Worm (Caenorhabditis elegans) whole organism, L1 larva: ENCODE data around the gene eor-1.
A peak's percentile ranks its signal among the peaks of the same experiment; 100 is the strongest.

Experiments
- Y116A8C.19 ChIP-seq: sonication (generic microtip); optimal IDR thresholded peaks from 2 replicates; lab custom pipeline; 2016; ENCODE audit warnings: missing compliant biosample characterization, missing genetic modification characterization, borderline replicate concordance
- aly-2 ChIP-seq: fragments of 150-350 bp; optimal IDR thresholded peaks from 2 replicates; lab custom pipeline; 2014; ENCODE audit warnings: missing biosample characterization, missing genetic modification characterization
- ceh-82 ChIP-seq, 3 experiments: fragments of 150-350 bp in 1 of 3; sonication (generic microtip) in 2 of 3; optimal IDR thresholded peaks; 2 replicates each; lab custom pipeline; 2014 to 2017; ENCODE audit warnings: missing biosample characterization in 3 of 3, missing genetic modification characterization in 3 of 3
- ceh-88 ChIP-seq: fragments of 200-800 bp; sonication (Bioruptor generic); IDR thresholded peaks from 2 replicates; pipeline ENCODE4 v1.3.6; 2022; ENCODE audit warnings: missing genetic modification characterization, missing compliant biosample characterization
- ceh-90 ChIP-seq: sonication (generic microtip); optimal IDR thresholded peaks from 2 replicates; lab custom pipeline; 2016; ENCODE audit warnings: missing genetic modification characterization, missing compliant biosample characterization
- efl-1 ChIP-seq, 4 experiments: fragments of 150-350 bp; optimal IDR thresholded peaks in 3 of 4; peaks in 1 of 4; 1 replicate in 1 of 4; 2 replicates in 3 of 4; lab custom pipeline; 2014; ENCODE audit warnings: missing biosample characterization in 2 of 4, missing genetic modification characterization in 2 of 4, missing genetic modification reagents in 2 of 4
- egl-13 ChIP-seq: sonication (generic microtip); optimal IDR thresholded peaks from 2 replicates; lab custom pipeline; 2016; ENCODE audit warnings: missing genotype, missing genetic modification reagents, missing genetic modification characterization, missing compliant biosample characterization
- fkh-10 ChIP-seq: sonication (generic microtip); optimal IDR thresholded peaks from 2 replicates; lab custom pipeline; 2017; ENCODE audit warnings: missing biosample characterization, missing genetic modification reagents, missing genetic modification characterization
- fkh-4 ChIP-seq: sonication (generic microtip); optimal IDR thresholded peaks from 2 replicates; lab custom pipeline; 2016; ENCODE audit warnings: missing compliant biosample characterization, missing genetic modification characterization, borderline replicate concordance
- fos-1 ChIP-seq: fragments of 150-350 bp; optimal IDR thresholded peaks from 2 replicates; lab custom pipeline; 2014; ENCODE audit warnings: missing biosample characterization, missing genetic modification characterization
- hlh-4 ChIP-seq: sonication (generic microtip); optimal IDR thresholded peaks from 2 replicates; lab custom pipeline; 2016; ENCODE audit warnings: mild to moderate bottlenecking, missing genetic modification characterization, missing compliant biosample characterization
- isw-1 ChIP-seq: fragments of 200-800 bp; sonication (Bioruptor generic); IDR thresholded peaks from 2 replicates; pipeline ENCODE4 v1.3.6; 2022; ENCODE audit warnings: missing genetic modification characterization, missing compliant biosample characterization
- lin-35 ChIP-seq, 2 experiments: fragments of 150-350 bp; optimal IDR thresholded peaks; 2 replicates each; lab custom pipeline; 2014; ENCODE audit warnings: missing biosample characterization in 2 of 2, missing genetic modification characterization in 2 of 2, missing genetic modification reagents in 2 of 2
- lin-39 ChIP-seq: fragments of 150-350 bp; optimal IDR thresholded peaks from 2 replicates; lab custom pipeline; 2014; ENCODE audit warnings: missing biosample characterization, missing genetic modification reagents, missing genetic modification characterization
- lir-3 ChIP-seq: sonication (generic microtip); optimal IDR thresholded peaks from 2 replicates; lab custom pipeline; 2016; ENCODE audit warnings: mild to moderate bottlenecking, missing genetic modification characterization, moderate library complexity, missing compliant biosample characterization; ENCODE audit not compliant: poor library complexity
- lsy-2 ChIP-seq, 2 experiments: fragments of 150-350 bp; optimal IDR thresholded peaks; 2 replicates each; lab custom pipeline; 2014; ENCODE audit warnings: missing biosample characterization in 2 of 2, missing genetic modification characterization in 2 of 2
- mab-9 ChIP-seq: fragments of 200-800 bp; sonication (Bioruptor generic); IDR thresholded peaks from 2 replicates; pipeline ENCODE4 v1.3.6; 2022; ENCODE audit warnings: missing genetic modification reagents, missing genetic modification characterization, missing compliant biosample characterization
- mdl-1 ChIP-seq, 2 experiments: fragments of 150-350 bp; optimal IDR thresholded peaks; 2 replicates each; lab custom pipeline; 2014 to 2017; ENCODE audit warnings: missing biosample characterization in 2 of 2, missing genetic modification characterization in 2 of 2, inconsistent platforms in 1 of 2
- mep-1 ChIP-seq: fragments of 150-350 bp; optimal IDR thresholded peaks from 2 replicates; lab custom pipeline; 2014; ENCODE audit warnings: missing biosample characterization, missing genetic modification characterization
- nhr-11 ChIP-seq: fragments of 150-350 bp; optimal IDR thresholded peaks from 2 replicates; lab custom pipeline; 2014; ENCODE audit warnings: missing biosample characterization, missing genetic modification characterization
- nhr-28 ChIP-seq: fragments of 150-350 bp; optimal IDR thresholded peaks from 2 replicates; lab custom pipeline; 2014; ENCODE audit warnings: missing biosample characterization, missing genetic modification characterization
- nhr-76 ChIP-seq: sonication (generic microtip); optimal IDR thresholded peaks from 2 replicates; lab custom pipeline; 2017; ENCODE audit warnings: missing biosample characterization, missing genetic modification characterization
- nhr-90 ChIP-seq: sonication (generic microtip); optimal IDR thresholded peaks from 2 replicates; lab custom pipeline; 2016; ENCODE audit warnings: mild to moderate bottlenecking, missing genetic modification characterization, missing compliant biosample characterization; ENCODE audit not compliant: poor library complexity
- pax-3 ChIP-seq: fragments of 200-800 bp; sonication (Bioruptor generic); optimal IDR thresholded peaks from 2 replicates; lab custom pipeline; 2018; ENCODE audit warnings: mild to moderate bottlenecking, missing genetic modification characterization, moderate library complexity, missing compliant biosample characterization
- rnt-1 ChIP-seq: sonication (generic microtip); optimal IDR thresholded peaks from 2 replicates; lab custom pipeline; 2016; ENCODE audit warnings: mild to moderate bottlenecking, missing genetic modification characterization, moderate library complexity, missing compliant biosample characterization
- sup-37 ChIP-seq: fragments of 200-800 bp; sonication (Bioruptor generic); optimal IDR thresholded peaks from 2 replicates; lab custom pipeline; 2018; ENCODE audit warnings: mild to moderate bottlenecking, missing genetic modification characterization, missing compliant biosample characterization
- unc-130 ChIP-seq: fragments of 150-350 bp; optimal IDR thresholded peaks from 2 replicates; lab custom pipeline; 2017; ENCODE audit warnings: missing biosample characterization, missing genetic modification characterization, inconsistent platforms
- vab-15 ChIP-seq: sonication (generic microtip); optimal IDR thresholded peaks from 2 replicates; lab custom pipeline; 2017; ENCODE audit warnings: missing genotype, mild to moderate bottlenecking, missing genetic modification characterization, missing compliant biosample characterization
- xbp-1 ChIP-seq: sonication (generic microtip); optimal IDR thresholded peaks from 2 replicates; lab custom pipeline; 2016; ENCODE audit warnings: missing genetic modification characterization, missing compliant biosample characterization
- zag-1 ChIP-seq: fragments of 150-350 bp; optimal IDR thresholded peaks from 2 replicates; lab custom pipeline; 2014; ENCODE audit warnings: missing biosample characterization, missing genetic modification characterization
- zip-4 ChIP-seq: fragments of 200-800 bp; sonication (Bioruptor generic); optimal IDR thresholded peaks from 2 replicates; lab custom pipeline; 2018; ENCODE audit warnings: mild to moderate bottlenecking, missing genetic modification characterization, moderate library complexity, missing compliant biosample characterization
- ztf-11 ChIP-seq, 2 experiments: sonication (generic microtip); optimal IDR thresholded peaks; 2 replicates each; lab custom pipeline; 2016 to 2017; ENCODE audit warnings: missing genetic modification characterization in 2 of 2, missing biosample characterization in 1 of 2, missing compliant biosample characterization in 1 of 2

Gene eor-1

ce11 chrIV:4764422-4764821, 34.6 kb downstream of the eor-1 start, which contains the start of gene npp-26:
Gene npp-26, plus strand, starts transcription at chrIV:4764722.
- TF ChIP-seq zag-1 (tag; lab: Kevin White, UChicago) (no peak), lsy-2 (tag; optimal IDR thresholded peaks at IDR 0.05; lab: Kevin White, UChicago) (no peak), mep-1 (tag; lab: Kevin White, UChicago) (no peak), ztf-11 (tag; optimal IDR thresholded peaks at IDR 0.05; lab: Kevin White, UChicago) (no peak), vab-15 (no peak), rnt-1 (tag; lab: Kevin White, UChicago) (no peak), mdl-1 (tag; optimal IDR thresholded peaks at IDR 0.05; lab: Kevin White, UChicago) (no peak), egl-13 (tag; lab: Kevin White, UChicago) (no peak), aly-2 (tag; lab: Kevin White, UChicago) (no peak), nhr-11 (tag; lab: Kevin White, UChicago) (no peak), mab-9 (GFP tag; lab: Robert Waterston, UW) (no peak), nhr-76 (tag; lab: Kevin White, UChicago) (no peak), fkh-10 (GFP tag; lab: Kevin White, UChicago) (no peak)
- TF ChIP-seq, all 84 proteins: peak for 0

ce11 chrIV:4763844-4764243, 35.1 kb downstream of the eor-1 start, which contains the start of gene Y17G9B.2:
Gene Y17G9B.2, plus strand, starts transcription at chrIV:4764144.
- TF ChIP-seq nhr-90 (tag; lab: Kevin White, UChicago): no peak
- TF ChIP-seq Y116A8C.19: no peak
- TF ChIP-seq aly-2 (tag; lab: Kevin White, UChicago): no peak
- TF ChIP-seq ceh-90: no peak
- TF ChIP-seq sup-37 (GFP tag; lab: Kevin White, UChicago): no peak
- TF ChIP-seq isw-1 (GFP tag; lab: Robert Waterston, UW): no peak
- TF ChIP-seq unc-130 (tag; lab: Kevin White, UChicago): no peak
- no peak for TF ChIP-seq mab-9 (GFP tag; lab: Robert Waterston, UW)
- TF ChIP-seq zag-1 (tag; lab: Kevin White, UChicago): no peak
- TF ChIP-seq nhr-28 (tag; lab: Kevin White, UChicago): no peak
- no peak for TF ChIP-seq nhr-76 (tag; lab: Kevin White, UChicago)
- no peak for TF ChIP-seq fkh-10 (GFP tag; lab: Kevin White, UChicago)
- TF ChIP-seq fkh-4: no peak
- TF ChIP-seq zip-4 (GFP tag; lab: Kevin White, UChicago): no peak
- TF ChIP-seq xbp-1 (tag; lab: Kevin White, UChicago): no peak
- no peak for TF ChIP-seq pax-3 (tag; lab: Kevin White, UChicago)
- TF ChIP-seq fos-1 (tag; lab: Kevin White, UChicago): no peak
- TF ChIP-seq mep-1 (tag; lab: Kevin White, UChicago): no peak
- TF ChIP-seq ceh-82 (tag; optimal IDR thresholded peaks at IDR 0.05; lab: Kevin White, UChicago): no peak
- no peak for TF ChIP-seq lin-39
- TF ChIP-seq, all 84 proteins: peak for 0

ce11 chrIV:4762990-4763545, 35.9 kb downstream of the eor-1 start:
- TF ChIP-seq lsy-2 (tag; optimal IDR thresholded peaks at IDR 0.05; lab: Kevin White, UChicago) (peak; percentile 29 to 53), efl-1 (optimal IDR thresholded peaks at IDR 0.05; lab: Kevin White, UChicago) (peak; percentile 11 to 13), efl-1 (GFP tag; optimal IDR thresholded peaks at IDR 0.05 in 1 of 2; lab: Kevin White, UChicago) (peak in 1 of 2 experiments; percentile 49), lin-35 (GFP tag; optimal IDR thresholded peaks at IDR 0.05; lab: Kevin White, UChicago) (peak in 1 of 2 experiments; percentile 22)

ce11 chrIV:4760378-4761084, 38.4 kb downstream of the eor-1 start, which contains the start of the genes memi-1 and cyp-31A3:
Gene memi-1, minus strand, starts transcription at chrIV:4760428.
Gene cyp-31A3, plus strand, starts transcription at chrIV:4761049.
- TF ChIP-seq efl-1 (optimal IDR thresholded peaks at IDR 0.05; lab: Kevin White, UChicago) (no peak), efl-1 (GFP tag; optimal IDR thresholded peaks at IDR 0.05 in 1 of 2; lab: Kevin White, UChicago) (peak in 1 of 2 experiments; percentile 23), sup-37 (GFP tag; lab: Kevin White, UChicago) (no peak)

- TF ChIP-seq lsy-2 (tag; optimal IDR thresholded peaks at IDR 0.05; lab: Kevin White, UChicago): peak; percentile 10 to 33
- no peak for TF ChIP-seq lir-3 (tag; lab: Kevin White, UChicago)
- TF ChIP-seq efl-1 (optimal IDR thresholded peaks at IDR 0.05; lab: Kevin White, UChicago): no peak
- no peak for TF ChIP-seq efl-1 (GFP tag; optimal IDR thresholded peaks at IDR 0.05 in 1 of 2; lab: Kevin White, UChicago)
- no peak for TF ChIP-seq hlh-4
- no peak for TF ChIP-seq ceh-88 (GFP tag; lab: Robert Waterston, UW)
Observed at ce11 chrIV:4758659-4759058, 40.3 kb downstream of the eor-1 start, which contains the start of gene Y17G9B.8. Gene Y17G9B.8, minus strand, starts transcription at chrIV:4758840.
